Worm (Caenorhabditis elegans): Measurements from ENCODE around the gene ceh-49.
"Not testable (repeated sequence)": the region's sequence is repeated elsewhere in the genome, so short reads cannot be mapped to it uniquely, and the experiment has no call there.

ce11 chrV:6091592-6091991 lies 28.4 kb downstream of the ceh-49 start:
- TF ChIP-seq lin-15B (tag; optimal IDR thresholded peaks at IDR 0.05); F37D6.2 (tag; optimal IDR thresholded peaks at IDR 0.05); ZK546.5 (tag; optimal IDR thresholded peaks at IDR 0.05); unc-62 (GFP tag; optimal IDR thresholded peaks at IDR 0.05 in 1 of 2); unc-62 (tag; optimal IDR thresholded peaks at IDR 0.05); pqm-1 (tag; optimal IDR thresholded peaks at IDR 0.05); aha-1 (tag); mep-1 (tag; optimal IDR thresholded peaks at IDR 0.05); ceh-32 (tag; optimal IDR thresholded peaks at IDR 0.05; ENCODE audit: poor library complexity); lin-39 (tag; optimal IDR thresholded peaks at IDR 0.05); jun-1 (tag; optimal IDR thresholded peaks at IDR 0.05); ceh-82 (tag; optimal IDR thresholded peaks at IDR 0.05); nhr-10 (tag; optimal IDR thresholded peaks at IDR 0.05); arid-1 (GFP tag; conservative IDR thresholded peaks at IDR 0.05): not testable (repeated sequence)

All from whole organism, L4 larva.